Worm (Caenorhabditis elegans): ENCODE results near the gene snt-3.

The snt-3 gene

ce11 chrV:1342712-1343111 lies 28.1 kb downstream of the snt-3 start:
- TF ChIP-seq tbx-2 (tag; optimal IDR thresholded peaks at IDR 0.05) (no peak), fkh-2 (tag; optimal IDR thresholded peaks at IDR 0.05) (no peak), lin-15B (tag; optimal IDR thresholded peaks at IDR 0.05) (no peak), aly-2 (tag; optimal IDR thresholded peaks at IDR 0.05) (no peak), pha-4 (tag; optimal IDR thresholded peaks at IDR 0.05) (no peak), nhr-237 (tag; optimal IDR thresholded peaks at IDR 0.05) (no peak), unc-39 (tag; optimal IDR thresholded peaks at IDR 0.05) (no peak), nhr-12 (tag; optimal IDR thresholded peaks at IDR 0.05) (no peak), nhr-67 (tag; optimal IDR thresholded peaks at IDR 0.05) (no peak), ceh-9 (tag; optimal IDR thresholded peaks at IDR 0.05) (no peak), egl-5 (tag; optimal IDR thresholded peaks at IDR 0.05) (no peak), skn-1 (tag; optimal IDR thresholded peaks at IDR 0.05) (no peak), nhr-23 (tag; optimal IDR thresholded peaks at IDR 0.05) (no peak), nhr-28 (tag; optimal IDR thresholded peaks at IDR 0.05) (no peak), ceh-16 (tag; optimal IDR thresholded peaks at IDR 0.05) (no peak)

DNA sequence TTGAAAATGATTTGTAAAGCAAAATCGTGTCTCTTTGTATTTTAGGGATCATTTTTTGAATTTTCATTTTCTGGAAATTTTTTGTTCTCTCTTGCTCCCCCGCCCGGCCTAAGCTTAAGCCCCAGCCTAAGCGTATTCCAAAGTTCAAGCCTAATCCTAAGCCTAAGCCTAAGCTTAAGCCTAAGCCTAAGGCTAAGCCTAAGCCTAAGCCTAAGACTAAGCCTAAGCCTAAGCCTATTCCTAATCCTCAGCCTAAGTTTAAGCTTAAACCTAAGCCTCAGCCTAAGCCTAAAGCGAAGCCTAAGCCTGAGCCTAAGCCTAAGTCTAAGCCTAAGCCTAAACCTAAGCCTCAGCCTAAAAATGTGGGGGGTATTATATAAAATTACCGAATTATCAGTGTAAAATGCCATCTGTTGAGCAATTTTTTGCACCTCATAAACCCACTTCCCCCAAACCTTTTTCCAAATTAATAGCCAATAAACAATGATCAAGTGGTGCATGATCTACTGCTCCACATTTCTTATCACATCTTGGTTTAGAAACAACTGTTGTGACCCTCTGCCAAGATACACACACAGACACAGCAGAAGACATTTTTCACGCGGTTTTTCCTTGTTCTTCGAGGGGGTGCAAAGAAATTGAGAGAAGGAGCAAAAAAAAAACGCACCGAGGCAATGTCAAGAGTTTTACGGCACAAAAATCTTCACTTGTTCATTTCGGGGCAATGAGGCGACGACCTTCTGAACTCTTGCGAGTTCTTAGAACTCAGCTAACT lies 29.4 kb downstream of the snt-3 start:
- no peak for TF ChIP-seq unc-62 (GFP tag; optimal IDR thresholded peaks at IDR 0.05)
- no peak for TF ChIP-seq ceh-28 (tag; optimal IDR thresholded peaks at IDR 0.05)
- TF ChIP-seq eor-1 (tag; optimal IDR thresholded peaks at IDR 0.05): no peak
- no peak for TF ChIP-seq elt-2 (tag; optimal IDR thresholded peaks at IDR 0.05)
- TF ChIP-seq unc-39 (tag; optimal IDR thresholded peaks at IDR 0.05): no peak
- TF ChIP-seq jun-1 (tag; optimal IDR thresholded peaks at IDR 0.05): no peak
- TF ChIP-seq fos-1 (tag; optimal IDR thresholded peaks at IDR 0.05): no peak
- no peak for TF ChIP-seq pha-4 (tag; optimal IDR thresholded peaks at IDR 0.05)

ce11 chrV:1337701-1338100 lies 33.1 kb downstream of the snt-3 start:
- no peak for TF ChIP-seq nhr-77 (tag; optimal IDR thresholded peaks at IDR 0.05)

DNA sequence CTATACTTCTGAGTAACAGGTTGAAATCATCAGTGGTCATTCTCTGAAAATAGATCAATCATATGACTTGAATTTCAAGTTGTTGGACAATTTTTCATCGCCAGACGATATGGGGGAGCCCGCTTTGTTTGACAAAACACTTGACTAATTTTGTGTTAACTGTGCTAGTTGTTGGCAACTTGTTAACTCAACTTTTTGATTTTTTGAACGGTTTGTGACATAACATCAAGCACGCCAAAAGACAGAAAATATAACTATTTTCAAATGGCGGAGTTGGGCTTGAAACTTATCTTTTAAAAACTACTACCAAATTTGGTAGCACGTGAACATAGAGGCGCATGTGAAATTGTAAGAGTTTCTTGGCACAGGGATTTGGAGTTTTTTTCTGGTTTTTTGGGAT lies 34.9 kb downstream of the snt-3 start:
- peak; percentile 5 for TF ChIP-seq pha-4 (tag; optimal IDR thresholded peaks at IDR 0.05)
- no peak for TF ChIP-seq elt-2 (tag; optimal IDR thresholded peaks at IDR 0.05)

ce11 chrV:1327317-1327716 lies 43.5 kb downstream of the snt-3 start:
- TF ChIP-seq elt-2 (tag; optimal IDR thresholded peaks at IDR 0.05): no peak
- TF ChIP-seq ceh-28 (tag; optimal IDR thresholded peaks at IDR 0.05): no peak
- TF ChIP-seq lin-39 (tag; optimal IDR thresholded peaks at IDR 0.05): peak; percentile 8
- TF ChIP-seq nfya-1 (tag; optimal IDR thresholded peaks at IDR 0.05; ENCODE audit: insufficient read depth): peak; percentile 9
- no peak for TF ChIP-seq skn-1 (tag; optimal IDR thresholded peaks at IDR 0.05)

DNA sequence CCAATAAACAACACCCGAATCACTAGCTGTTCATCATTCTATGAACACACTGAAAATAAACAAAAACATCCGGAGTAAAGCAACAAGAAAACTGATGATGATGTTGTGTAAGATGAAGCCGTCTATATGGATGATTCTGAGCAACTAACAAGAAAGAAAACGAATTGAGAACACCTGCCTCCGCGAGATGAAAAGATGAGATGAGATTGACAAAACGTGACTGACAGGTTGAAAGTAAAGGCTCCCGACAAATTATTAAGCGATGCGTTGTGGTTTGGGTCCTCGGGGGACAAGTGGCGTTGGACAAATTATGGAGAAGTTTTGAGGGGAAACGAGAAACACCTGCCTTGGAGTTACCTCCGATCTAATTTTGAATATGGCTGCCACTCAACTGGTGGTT lies 44.7 kb downstream of the snt-3 start:
- no peak for TF ChIP-seq nhr-11 (tag; optimal IDR thresholded peaks at IDR 0.05)
- TF ChIP-seq jun-1 (tag; optimal IDR thresholded peaks at IDR 0.05): no peak
- no peak for TF ChIP-seq fos-1 (tag; optimal IDR thresholded peaks at IDR 0.05)
- no peak for TF ChIP-seq lin-39 (tag; optimal IDR thresholded peaks at IDR 0.05)
- no peak for TF ChIP-seq sea-2 (GFP tag; optimal IDR thresholded peaks at IDR 0.05)
- TF ChIP-seq pha-4 (tag; optimal IDR thresholded peaks at IDR 0.05): no peak
- no peak for TF ChIP-seq snpc-4 (tag; optimal IDR thresholded peaks at IDR 0.05)
- no peak for TF ChIP-seq ztf-11 (tag; optimal IDR thresholded peaks at IDR 0.05)
- no peak for TF ChIP-seq ceh-82 (tag; optimal IDR thresholded peaks at IDR 0.05)
- no peak for TF ChIP-seq ceh-9 (tag; optimal IDR thresholded peaks at IDR 0.05)
- no peak for TF ChIP-seq nhr-23 (tag; optimal IDR thresholded peaks at IDR 0.05)
- TF ChIP-seq ama-1 (optimal IDR thresholded peaks at IDR 0.05): no peak

ce11 chrV:1321776-1322175 lies 49.0 kb downstream of the snt-3 start:
- TF ChIP-seq fkh-10 (GFP tag; optimal IDR thresholded peaks at IDR 0.05) (peak; percentile 40), snpc-4 (tag; optimal IDR thresholded peaks at IDR 0.05) (no peak)
